Fruit fly (Drosophila melanogaster) whole organism, embryonic: ENCODE results near the gene CG34256.

Experiments
- Abd-B ChIP-seq: fragments of 200-800 bp; sonication (Bioruptor generic); optimal IDR thresholded peaks from 2 replicates; lab custom pipeline; 2018; ENCODE audit warnings: missing biosample characterization, mild to moderate bottlenecking, missing genetic modification characterization, moderate library complexity
- Antp ChIP-seq: fragments of 200-800 bp; sonication (Bioruptor generic); optimal IDR thresholded peaks from 3 replicates; lab custom pipeline; 2016; ENCODE audit warnings: missing biosample characterization, missing genetic modification characterization
- Awh ChIP-seq: fragments of 200-800 bp; sonication (Bioruptor generic); IDR thresholded peaks from 2 replicates; pipeline ENCODE4, ENCODE4 v1.3.6; 2022; ENCODE audit warnings: missing biosample characterization, missing genetic modification characterization
- CG10366 ChIP-seq: fragments of 200-800 bp; sonication (Bioruptor generic); IDR thresholded peaks from 2 replicates; pipeline ENCODE4 v1.3.6; 2022; ENCODE audit warnings: missing biosample characterization, missing genetic modification characterization
- CG11247 ChIP-seq: fragments of 200-800 bp; sonication (Bioruptor generic); IDR thresholded peaks from 2 replicates; pipeline ENCODE4 v1.3.6; 2022; ENCODE audit warnings: missing biosample characterization, missing genetic modification characterization
- CG1233 ChIP-seq: fragments of 200-800 bp; sonication (Bioruptor generic); optimal IDR thresholded peaks from 4 replicates; lab custom pipeline; 2018; ENCODE audit warnings: missing biosample characterization, mild to moderate bottlenecking, missing genetic modification characterization
- CG15479 ChIP-seq: fragments of 200-800 bp; sonication (Bioruptor generic); optimal IDR thresholded peaks from 3 replicates; lab custom pipeline; 2019; ENCODE audit warnings: missing biosample characterization, mild to moderate bottlenecking, missing genetic modification characterization, moderate library complexity
- CG16815 ChIP-seq: fragments of 200-800 bp; sonication (Bioruptor generic); optimal IDR thresholded peaks from 3 replicates; lab custom pipeline; 2017; ENCODE audit warnings: missing biosample characterization, mild to moderate bottlenecking, missing genetic modification characterization
- CG18011 ChIP-seq: fragments of 200-800 bp; sonication (Bioruptor generic); optimal IDR thresholded peaks from 2 replicates; lab custom pipeline; 2017; ENCODE audit warnings: missing biosample characterization, missing genetic modification characterization, mild to moderate bottlenecking, moderate library complexity, missing genotype
- CG18262 ChIP-seq: fragments of 200-800 bp; optimal IDR thresholded peaks from 3 replicates; lab custom pipeline; 2019; ENCODE audit warnings: missing biosample characterization, mild to moderate bottlenecking, missing genetic modification characterization, moderate library complexity
- CG2116 ChIP-seq: fragments of 200-800 bp; sonication (Bioruptor generic); optimal IDR thresholded peaks from 3 replicates; lab custom pipeline; 2018; ENCODE audit warnings: missing biosample characterization, mild to moderate bottlenecking, missing genetic modification characterization
- CG30431 ChIP-seq: fragments of 200-800 bp; sonication (Bioruptor generic); optimal IDR thresholded peaks from 2 replicates; lab custom pipeline; 2017; ENCODE audit warnings: missing biosample characterization, missing genetic modification characterization
- CG33557 ChIP-seq: fragments of 200-800 bp; sonication (Bioruptor generic); optimal IDR thresholded peaks from 2 replicates; lab custom pipeline; 2019; ENCODE audit warnings: missing biosample characterization, mild to moderate bottlenecking, missing genetic modification characterization, moderate library complexity
- CG3407 ChIP-seq: fragments of 200-800 bp; sonication (Bioruptor generic); optimal IDR thresholded peaks from 2 replicates; lab custom pipeline; 2018; ENCODE audit warnings: missing biosample characterization, mild to moderate bottlenecking, missing genetic modification characterization
- CG6654 ChIP-seq: fragments of 200-800 bp; sonication (Bioruptor generic); optimal IDR thresholded peaks from 2 replicates; lab custom pipeline; 2017; ENCODE audit warnings: missing biosample characterization, mild to moderate bottlenecking, missing genetic modification characterization
- CG6765 ChIP-seq: fragments of 200-800 bp; sonication (Bioruptor generic); optimal IDR thresholded peaks from 3 replicates; lab custom pipeline; 2017; ENCODE audit warnings: missing biosample characterization, mild to moderate bottlenecking, missing genetic modification characterization
- CG8290 ChIP-seq, 3 experiments: fragments of 200-800 bp; sonication (Bioruptor generic); optimal IDR thresholded peaks; 2 replicates each; lab custom pipeline; 2016 to 2019; ENCODE audit warnings: missing biosample characterization in 3 of 3, missing genetic modification characterization in 3 of 3, mild to moderate bottlenecking in 2 of 3, moderate library complexity in 1 of 3
- CG8388 ChIP-seq: fragments of 200-800 bp; sonication (Bioruptor generic); optimal IDR thresholded peaks from 2 replicates; lab custom pipeline; 2019; ENCODE audit warnings: missing biosample characterization, mild to moderate bottlenecking, missing genetic modification characterization, moderate library complexity
- CG9437 ChIP-seq: fragments of 200-800 bp; sonication (Bioruptor generic); optimal IDR thresholded peaks from 2 replicates; lab custom pipeline; 2018; ENCODE audit warnings: missing biosample characterization, mild to moderate bottlenecking, missing genetic modification characterization
- CG9797 ChIP-seq: fragments of 200-800 bp; sonication (Bioruptor generic); optimal IDR thresholded peaks from 3 replicates; lab custom pipeline; 2018; ENCODE audit warnings: missing biosample characterization, mild to moderate bottlenecking, missing genetic modification characterization
- D ChIP-seq, 2 experiments: fragments of 200-800 bp in 1 of 2; fragments of >200 bp in 1 of 2; sonication (Bioruptor generic) in 1 of 2; optimal IDR thresholded peaks; 2 replicates in 1 of 2; 3 replicates in 1 of 2; lab custom pipeline; 2017; ENCODE audit warnings: mild to moderate bottlenecking in 1 of 2, missing biosample characterization in 1 of 2, missing genetic modification characterization in 1 of 2, missing genetic modification reagents in 1 of 2
- ERR ChIP-seq: fragments of 200-800 bp; sonication (Bioruptor generic); optimal IDR thresholded peaks from 2 replicates; lab custom pipeline; 2016; ENCODE audit warnings: missing biosample characterization, missing genetic modification characterization
- Gsc ChIP-seq: fragments of 200-800 bp; sonication (Bioruptor generic); IDR thresholded peaks from 2 replicates; pipeline ENCODE4 v1.3.6; 2022; ENCODE audit warnings: missing biosample characterization, missing genetic modification characterization
- Mad ChIP-seq: fragments of 200-800 bp; sonication (Bioruptor generic); optimal IDR thresholded peaks from 2 replicates; lab custom pipeline; 2016; ENCODE audit warnings: missing biosample characterization, missing genetic modification characterization
- Max ChIP-seq: fragments of 200-800 bp; sonication (Bioruptor generic); optimal IDR thresholded peaks from 2 replicates; lab custom pipeline; 2016; ENCODE audit warnings: missing biosample characterization, mild to moderate bottlenecking, missing genetic modification characterization
- Mrtf ChIP-seq: fragments of 200-800 bp; sonication (Bioruptor generic); IDR thresholded peaks from 3 replicates; pipeline ENCODE4 v1.3.6; 2022; ENCODE audit warnings: missing biosample characterization, missing genetic modification characterization
- Ptx1 ChIP-seq: fragments of 200-800 bp; sonication (Bioruptor generic); IDR thresholded peaks from 2 replicates; pipeline ENCODE4 v1.3.6; 2022; ENCODE audit warnings: missing biosample characterization, missing genetic modification characterization
- Sry-β ChIP-seq: fragments of 200-800 bp; sonication (Bioruptor generic); optimal IDR thresholded peaks from 2 replicates; lab custom pipeline; 2018; ENCODE audit warnings: missing biosample characterization, mild to moderate bottlenecking, missing genetic modification characterization, moderate library complexity
- Stat92E ChIP-seq, 3 experiments: fragments of >200 bp in 2 of 3; fragments of 200-800 bp in 1 of 3; sonication (Bioruptor generic) in 1 of 3; optimal IDR thresholded peaks; 2 replicates each; lab custom pipeline; 2017 to 2019; ENCODE audit warnings: missing biosample characterization in 3 of 3, missing genetic modification characterization in 3 of 3, mild to moderate bottlenecking in 1 of 3, moderate library complexity in 1 of 3
- bab2 ChIP-seq: fragments of 200-800 bp; sonication (Bioruptor generic); optimal IDR thresholded peaks from 2 replicates; lab custom pipeline; 2016; ENCODE audit warnings: missing biosample characterization, missing genetic modification characterization
- cg ChIP-seq: fragments of 200-800 bp; sonication (Bioruptor generic); optimal IDR thresholded peaks from 3 replicates; lab custom pipeline; 2019; ENCODE audit warnings: missing biosample characterization, mild to moderate bottlenecking, missing genetic modification characterization, moderate library complexity
- chif ChIP-seq, 2 experiments: fragments of 200-800 bp; sonication (Bioruptor generic); optimal IDR thresholded peaks; 3 replicates each; lab custom pipeline; 2016; ENCODE audit warnings: missing biosample characterization in 2 of 2, missing genetic modification characterization in 2 of 2
- chinmo ChIP-seq: fragments of 200-800 bp; sonication (Bioruptor generic); IDR thresholded peaks from 4 replicates; pipeline ENCODE4 v1.3.6; 2022; ENCODE audit warnings: missing biosample characterization, missing genetic modification characterization; ENCODE audit not compliant: partially characterized antibody
- ci ChIP-seq: fragments of 200-800 bp; sonication (Bioruptor generic); IDR thresholded peaks from 3 replicates; pipeline ENCODE4 v1.3.6; 2022; ENCODE audit warnings: missing biosample characterization, missing genetic modification characterization
- hbn ChIP-seq: fragments of 200-800 bp; sonication (Bioruptor generic); IDR thresholded peaks from 2 replicates; pipeline ENCODE4 v1.3.6; 2022; ENCODE audit warnings: missing biosample characterization, missing genetic modification characterization; ENCODE audit not compliant: partially characterized antibody
- ken ChIP-seq: fragments of 200-800 bp; sonication (Bioruptor generic); IDR thresholded peaks from 3 replicates; pipeline ENCODE4 v1.3.6; 2022; ENCODE audit warnings: missing biosample characterization, missing genetic modification characterization
- kni ChIP-seq: fragments of 200-800 bp; sonication (Bioruptor generic); optimal IDR thresholded peaks from 3 replicates; lab custom pipeline; 2017; ENCODE audit warnings: mild to moderate bottlenecking, missing biosample characterization, missing genetic modification reagents, missing genetic modification characterization
- lab ChIP-seq: fragments of 200-800 bp; sonication (Bioruptor generic); optimal IDR thresholded peaks from 3 replicates; lab custom pipeline; 2017; ENCODE audit warnings: missing biosample characterization, missing genetic modification characterization, mild to moderate bottlenecking, moderate library complexity, missing genetic modification reagents
- lola ChIP-seq, 3 experiments: fragments of >200 bp in 2 of 3; fragments of 200-800 bp in 1 of 3; sonication (Bioruptor generic) in 1 of 3; optimal IDR thresholded peaks; 2 replicates each; lab custom pipeline; 2017 to 2019; ENCODE audit warnings: missing biosample characterization in 3 of 3, missing genetic modification characterization in 3 of 3, mild to moderate bottlenecking in 1 of 3, moderate library complexity in 1 of 3
- nom ChIP-seq: fragments of 200-800 bp; sonication (Bioruptor generic); optimal IDR thresholded peaks from 2 replicates; lab custom pipeline; 2017; ENCODE audit warnings: missing biosample characterization, missing genetic modification characterization, mild to moderate bottlenecking, moderate library complexity, missing genetic modification reagents
- oc ChIP-seq: fragments of 200-800 bp; sonication (Bioruptor generic); optimal IDR thresholded peaks from 2 replicates; lab custom pipeline; 2018; ENCODE audit warnings: missing biosample characterization, mild to moderate bottlenecking, missing genetic modification characterization, moderate library complexity
- psq ChIP-seq: fragments of 200-800 bp; sonication (Bioruptor generic); optimal IDR thresholded peaks from 2 replicates; lab custom pipeline; 2017; ENCODE audit warnings: missing biosample characterization, missing genetic modification characterization
- slbo ChIP-seq: fragments of 200-800 bp; sonication (Bioruptor generic); IDR thresholded peaks from 2 replicates; pipeline ENCODE4 v1.3.6; 2022; ENCODE audit warnings: missing biosample characterization, missing genetic modification characterization
- twi ChIP-seq: fragments of 200-800 bp; optimal IDR thresholded peaks from 2 replicates; lab custom pipeline; 2019; ENCODE audit warnings: missing biosample characterization, mild to moderate bottlenecking, missing genetic modification characterization, moderate library complexity
- zen ChIP-seq: fragments of 200-800 bp; sonication (Bioruptor generic); optimal IDR thresholded peaks from 3 replicates; lab custom pipeline; 2018; ENCODE audit warnings: missing biosample characterization, mild to moderate bottlenecking, missing genetic modification characterization, moderate library complexity

Gene CG34256

dm6 chr3L:19033154-19033811 is 43.7 kb upstream of the CG34256 start (continued):
- TF ChIP-seq lola (GFP tag; optimal IDR thresholded peaks at IDR 0.05; lab: Kevin White, UChicago), result peak in 1 of 3 experiments; percentile 91
- TF ChIP-seq CG16815 (GFP tag; lab: Kevin White, UChicago), result peak; percentile 72
- TF ChIP-seq Mad (GFP tag; lab: Kevin White, UChicago), result peak; percentile 18
- TF ChIP-seq psq (GFP tag; lab: Kevin White, UChicago), result peak; percentile 10
- no peak for TF ChIP-seq CG18011 (GFP tag; lab: Kevin White, UChicago)
- TF ChIP-seq ci (GFP tag; lab: Robert Waterston, UW), result peak; percentile 81
- peak; percentile 66 for TF ChIP-seq CG30431 (GFP tag; lab: Kevin White, UChicago)
- peak; percentile 46 for TF ChIP-seq oc (tag; lab: Kevin White, UChicago)
- TF ChIP-seq CG6765 (GFP tag; lab: Kevin White, UChicago), result no peak
- TF ChIP-seq Mrtf (GFP tag; lab: Robert Waterston, UW), result peak; percentile 25; the same call in 1 of the 3 replicates
- TF ChIP-seq Awh, result peak; percentile 48; the same call in 1 of the 2 replicates
- peak; percentile 64 for TF ChIP-seq Abd-B (GFP tag; lab: Kevin White, UChicago)
- TF ChIP-seq bab2 (GFP tag; lab: Kevin White, UChicago), result no peak
- TF ChIP-seq ERR (GFP tag; lab: Kevin White, UChicago), result no peak
- TF ChIP-seq CG3407 (GFP tag; lab: Kevin White, UChicago), result peak; percentile 57
- peak; percentile 81 for TF ChIP-seq CG8388 (GFP tag; lab: Kevin White, UChicago)
- TF ChIP-seq CG9437 (GFP tag; lab: Kevin White, UChicago), result peak; percentile 38

dm6 chr3L:19032676-19033075 is 43.1 kb upstream of the CG34256 start:
- TF ChIP-seq Stat92E (GFP tag; optimal IDR thresholded peaks at IDR 0.05; lab: Kevin White, UChicago), result peak in 1 of 3 experiments; percentile 87
- TF ChIP-seq kni (GFP tag; lab: Kevin White, UChicago), result peak; percentile 55
- peak; percentile 40 for TF ChIP-seq cg (GFP tag; lab: Kevin White, UChicago)
- peak; percentile 2 for TF ChIP-seq lab (GFP tag; lab: Kevin White, UChicago)
- TF ChIP-seq CG1233, result no peak
- TF ChIP-seq hbn (GFP tag; lab: Robert Waterston, UW), result no peak
- no peak for TF ChIP-seq slbo
- TF ChIP-seq CG6654, result no peak
- TF ChIP-seq chif (GFP tag; optimal IDR thresholded peaks at IDR 0.05; lab: Kevin White, UChicago), result no peak

- TF ChIP-seq Gsc (GFP tag; lab: Robert Waterston, UW), result no peak
- no peak for TF ChIP-seq Ptx1 (GFP tag; lab: Robert Waterston, UW)
- no peak for TF ChIP-seq chinmo
- TF ChIP-seq twi (tag; lab: Kevin White, UChicago), result peak; percentile 59
- TF ChIP-seq CG33557 (GFP tag; lab: Kevin White, UChicago), result no peak
- TF ChIP-seq nom (GFP tag; lab: Kevin White, UChicago), result no peak
- TF ChIP-seq Max (GFP tag; lab: Kevin White, UChicago), result no peak
- no peak for TF ChIP-seq CG9797 (GFP tag; lab: Kevin White, UChicago)
- TF ChIP-seq Sry-β (GFP tag; lab: Kevin White, UChicago), result no peak
- TF ChIP-seq Antp (GFP tag; lab: Kevin White, UChicago), result no peak
- no peak for TF ChIP-seq CG18262
- TF ChIP-seq ken (GFP tag; lab: Robert Waterston, UW), result no peak
- no peak for TF ChIP-seq CG8290 (GFP tag; optimal IDR thresholded peaks at IDR 0.05; lab: Kevin White, UChicago)
- TF ChIP-seq CG8290 (tag; optimal IDR thresholded peaks at IDR 0.05; lab: Kevin White, UChicago), result no peak
- TF ChIP-seq D (optimal IDR thresholded peaks at IDR 0.05; lab: Kevin White, UChicago), result peak; percentile 63
- no peak for TF ChIP-seq D (GFP tag; optimal IDR thresholded peaks at IDR 0.05; lab: Kevin White, UChicago)
- TF ChIP-seq CG11247 (GFP tag; lab: Robert Waterston, UW), result no peak
- TF ChIP-seq CG2116 (GFP tag; lab: Kevin White, UChicago), result no peak
- peak; percentile 48 for TF ChIP-seq zen
- no peak for TF ChIP-seq CG10366 (GFP tag; lab: Robert Waterston, UW)
- peak; percentile 43 for TF ChIP-seq CG15479 (GFP tag; lab: Kevin White, UChicago)
These were observed 42.2 kb upstream of the CG34256 start for dm6 chr3L:19031858-19032257.
